Worm (Caenorhabditis elegans): ENCODE measurements around the gene C13G3.1.

C13G3.1 gene

ce11 chrV:11029309-11029708 is 17.0 kb upstream of the C13G3.1 start (continued):
- TF ChIP-seq ceh-100 (GFP tag; IDR thresholded peaks at IDR 0.05) (peak; percentile 53), lin-54 (GFP tag; optimal IDR thresholded peaks at IDR 0.05) (peak; percentile 92), cebp-1 (GFP tag; IDR thresholded peaks at IDR 0.05) (no peak), cebp-1 (tag; optimal IDR thresholded peaks at IDR 0.05) (peak; percentile 23), B0019.2 (GFP tag; conservative IDR thresholded peaks at IDR 0.05) (0 out of 2 replicates have a peak, but pooled peaks have one; percentile 23), lsl-1 (GFP tag; optimal IDR thresholded peaks at IDR 0.05) (peak; percentile 48), ceh-91 (GFP tag; IDR thresholded peaks at IDR 0.05) (0 out of 2 replicates have a peak, but pooled peaks have one; percentile 27), madf-8 (GFP tag; conservative IDR thresholded peaks at IDR 0.05) (peak; percentile 51), madf-6 (GFP tag; IDR thresholded peaks at IDR 0.05) (peak; percentile 40), madf-3 (GFP tag; IDR thresholded peaks at IDR 0.05) (0 out of 2 replicates have a peak, but pooled peaks have one; percentile 56), ceh-27 (GFP tag; optimal IDR thresholded peaks at IDR 0.05) (peak; percentile 56), rcor-1 (GFP tag; IDR thresholded peaks at IDR 0.05) (peak; percentile 34; the same call in 1 of the 2 replicates), F52B5.7 (tag; optimal IDR thresholded peaks at IDR 0.05) (no peak)

- TF ChIP-seq ets-4 (GFP tag; optimal IDR thresholded peaks at IDR 0.05): no peak
- TF ChIP-seq F57C9.4 (tag; optimal IDR thresholded peaks at IDR 0.05): no peak
- TF ChIP-seq fkh-3 (tag; optimal IDR thresholded peaks at IDR 0.05): no peak
- no peak for TF ChIP-seq mxl-1 (tag; optimal IDR thresholded peaks at IDR 0.05)
- TF ChIP-seq ceh-40 (GFP tag; IDR thresholded peaks at IDR 0.05): no peak
- no peak for TF ChIP-seq somi-1 (GFP tag; optimal IDR thresholded peaks at IDR 0.05)
- no peak for TF ChIP-seq ztf-26 (tag; optimal IDR thresholded peaks at IDR 0.05)
- no peak for TF ChIP-seq mel-28 (tag; optimal IDR thresholded peaks at IDR 0.05; ENCODE audit: borderline replicate concordance)
- no peak for TF ChIP-seq nhr-90 (tag; optimal IDR thresholded peaks at IDR 0.05)
- TF ChIP-seq ceh-27 (GFP tag; optimal IDR thresholded peaks at IDR 0.05): no peak
- no peak for TF ChIP-seq rcor-1 (GFP tag; IDR thresholded peaks at IDR 0.05)
- no peak for TF ChIP-seq madf-6 (GFP tag; IDR thresholded peaks at IDR 0.05)
Measured at ce11 chrV:11027740-11028139, 15.5 kb upstream of the C13G3.1 start.

DNA sequence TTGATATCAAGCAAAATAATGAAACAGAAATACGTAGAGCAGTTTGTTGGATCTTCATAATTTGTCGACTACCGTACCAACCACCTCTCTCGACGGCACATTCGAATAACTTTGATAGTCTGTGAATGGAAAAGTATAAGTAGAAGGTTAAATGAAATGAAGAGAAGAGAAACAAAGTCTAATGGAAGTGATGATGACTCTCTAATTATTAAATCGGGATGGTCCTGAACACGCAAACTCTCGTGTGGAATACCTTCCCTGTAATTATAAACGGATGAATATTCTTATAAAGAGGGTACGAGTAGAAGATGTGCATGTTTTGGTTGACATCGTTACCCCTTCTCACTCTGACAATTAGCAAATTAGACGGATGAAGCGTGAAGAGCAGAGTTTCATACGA is 10.6 kb upstream of the C13G3.1 start, which contains the start of the genes C13G3.12 and hot-6:
C13G3.12 (minus strand) TSS at position 101 of the 400 bp plus-strand sequence.
hot-6 (minus strand) TSS at position 121 of the 400 bp plus-strand sequence.
- TF ChIP-seq aptf-3 (GFP tag; IDR thresholded peaks at IDR 0.05) (no peak), let-607 (tag; optimal IDR thresholded peaks at IDR 0.05) (no peak), snpc-1.3 (tag; optimal IDR thresholded peaks at IDR 0.05; ENCODE audit: insufficient read depth) (no peak), hrde-1 (tag; optimal IDR thresholded peaks at IDR 0.05; ENCODE audit: borderline replicate concordance) (no peak), F55B11.4 (tag; optimal IDR thresholded peaks at IDR 0.05; ENCODE audit: borderline replicate concordance, insufficient read depth) (no peak), hsf-1 (GFP tag; IDR thresholded peaks at IDR 0.05) (no peak), Y56A3A.18 (GFP tag; IDR thresholded peaks at IDR 0.05) (no peak), rcor-1 (GFP tag; IDR thresholded peaks at IDR 0.05) (no peak), atf-7 (tag; optimal IDR thresholded peaks at IDR 0.05) (no peak), rpc-1 (optimal IDR thresholded peaks at IDR 0.05) (no peak), rpc-1 (tag; optimal IDR thresholded peaks at IDR 0.05) (no peak), let-526 (GFP tag; IDR thresholded peaks at IDR 0.05) (no peak), gei-17 (GFP tag; optimal IDR thresholded peaks at IDR 0.05) (no peak), sptf-2 (GFP tag; optimal IDR thresholded peaks at IDR 0.05) (no peak), snpc-4 (GFP tag; optimal IDR thresholded peaks at IDR 0.05) (no peak), snpc-4 (tag; optimal IDR thresholded peaks at IDR 0.05) (no peak), nhr-80 (tag; optimal IDR thresholded peaks at IDR 0.05) (no peak), nhr-120 (GFP tag; IDR thresholded peaks at IDR 0.05) (no peak), lin-54 (GFP tag; optimal IDR thresholded peaks at IDR 0.05) (no peak), dox-1 (GFP tag; IDR thresholded peaks at IDR 0.05) (no peak), pha-4 (tag; optimal IDR thresholded peaks at IDR 0.05) (no peak)

All from whole organism, young adult.